Fruit fly (Drosophila melanogaster) whole organism: ENCODE measurements around the gene p38c.

Experiments used
- CG8478 ChIP-seq: fragments of >200 bp; optimal IDR thresholded peaks from 2 replicates; lab custom pipeline; 2018; ENCODE audit warnings: inconsistent platforms
- Dll ChIP-seq: fragments of >200 bp; optimal IDR thresholded peaks from 2 replicates; lab custom pipeline; 2017
- pan ChIP-seq: fragments of >200 bp; optimal IDR thresholded peaks from 2 replicates; lab custom pipeline; 2017
- psq ChIP-seq: fragments of >200 bp; optimal IDR thresholded peaks from 2 replicates; lab custom pipeline; 2017
- usp ChIP-seq: fragments of >200 bp; optimal IDR thresholded peaks from 2 replicates; lab custom pipeline; 2017; ENCODE audit warnings: missing biosample characterization, missing genetic modification characterization, mixed read lengths

- TF ChIP-seq usp (GFP tag; lab: Kevin White, UChicago) (no peak), CG8478 (lab: Kevin White, UChicago) (no peak), Dll (lab: Kevin White, UChicago) (no peak), pan (lab: Kevin White, UChicago) (peak; percentile 69), psq (no peak)
Observed at dm6 chr3R:24161173-24161811, 11.3 kb upstream of the p38c start, which contains the start of the genes Myo95E and TBC1d7.
